4 fruit fly cellular contexts compared by ENCODE assay signal in the genomic region with DNA sequence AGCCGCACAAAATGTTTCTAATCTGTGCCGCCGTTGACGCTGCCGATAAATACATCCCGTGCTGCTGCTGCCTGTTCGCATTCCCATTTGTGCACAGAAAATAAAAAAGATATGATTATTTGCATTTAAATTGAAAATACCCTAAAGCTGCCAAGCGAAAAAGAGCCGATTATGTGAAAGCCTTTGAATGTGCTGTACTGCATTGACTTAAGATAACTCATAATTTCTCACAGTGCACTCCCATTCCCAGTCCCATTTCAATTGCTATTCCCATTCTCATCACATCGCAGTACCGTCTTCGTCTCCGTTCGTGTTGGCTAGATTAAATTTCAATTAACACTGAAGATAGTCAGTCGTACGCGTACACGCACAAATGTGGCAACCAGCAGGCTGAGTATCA.
TF ChIP-seq lines count a peak whose summit lies in the region.

No protein-coding gene starts in this region.

- no peak for TF ChIP-seq CTCF in whole organism, embryonic (GFP tag; optimal IDR thresholded peaks at IDR 0.05; lab: Kevin White, UChicago)

TF ChIP-seq in whole organism, embryonic, 481 proteins besides CTCF, POLR2A, EP300 and RAD21 (continues in another document):
- TF ChIP-seq Camta (GFP tag; optimal IDR thresholded peaks at IDR 0.05; lab: Kevin White, UChicago), result peak; percentile 43
- TF ChIP-seq CG10979 (tag; optimal IDR thresholded peaks at IDR 0.05; lab: Kevin White, UChicago), result peak; percentile 65
- peak; percentile 49 for TF ChIP-seq unpg (GFP tag; optimal IDR thresholded peaks at IDR 0.05; lab: Kevin White, UChicago)
- no peak for TF ChIP-seq NC2α (GFP tag; optimal IDR thresholded peaks at IDR 0.05; lab: Kevin White, UChicago)
- no peak for TF ChIP-seq aop (GFP tag; IDR thresholded peaks at IDR 0.05; lab: Robert Waterston, UW)
- TF ChIP-seq Ets65A (GFP tag; lab: Kevin White, UChicago), result peak; percentile 97
- no peak for TF ChIP-seq bigmax (GFP tag; optimal IDR thresholded peaks at IDR 0.05; lab: Kevin White, UChicago)
- no peak for TF ChIP-seq CG10147 (GFP tag; optimal IDR thresholded peaks at IDR 0.05; lab: Kevin White, UChicago)
- peak; percentile 64 for TF ChIP-seq gem (tag; optimal IDR thresholded peaks at IDR 0.05; lab: Kevin White, UChicago)
- no peak for TF ChIP-seq BEAF-32 (GFP tag; optimal IDR thresholded peaks at IDR 0.05; lab: Kevin White, UChicago)
- TF ChIP-seq CG12071 (GFP tag; optimal IDR thresholded peaks at IDR 0.05; lab: Kevin White, UChicago), result no peak
- TF ChIP-seq sqz (GFP tag; optimal IDR thresholded peaks at IDR 0.05; lab: Kevin White, UChicago), result no peak
- TF ChIP-seq CG15479 (GFP tag; optimal IDR thresholded peaks at IDR 0.05; lab: Kevin White, UChicago), result no peak
- no peak for TF ChIP-seq Opbp (GFP tag; IDR thresholded peaks at IDR 0.05; lab: Robert Waterston, UW; ENCODE audit: partially characterized antibody)
- no peak for TF ChIP-seq tll (GFP tag; optimal IDR thresholded peaks at IDR 0.05; lab: Kevin White, UChicago)
- TF ChIP-seq CG17359 (tag; optimal IDR thresholded peaks at IDR 0.05; lab: Kevin White, UChicago), result peak; percentile 52
- no peak for TF ChIP-seq NFAT (GFP tag; IDR thresholded peaks at IDR 0.05; lab: Robert Waterston, UW)
- TF ChIP-seq Tbp (GFP tag; optimal IDR thresholded peaks at IDR 0.05; lab: Kevin White, UChicago), result no peak
- TF ChIP-seq chn (GFP tag; optimal IDR thresholded peaks at IDR 0.05; lab: Kevin White, UChicago), result peak; percentile 54
- TF ChIP-seq gsb (GFP tag; IDR thresholded peaks at IDR 0.05; lab: Robert Waterston, UW), result no peak
- peak; percentile 27 for TF ChIP-seq scrt (GFP tag; optimal IDR thresholded peaks at IDR 0.05; lab: Kevin White, UChicago)
- TF ChIP-seq E2f2 (GFP tag; IDR thresholded peaks at IDR 0.05; lab: Robert Waterston, UW), result peak; percentile 47; the same call in 1 of the 2 replicates

TF ChIP-seq in whole organism, prepupa, 60 proteins besides CTCF, POLR2A, EP300 and RAD21 (continues in another document):
- peak; percentile 12 for TF ChIP-seq Hr39 (GFP tag; optimal IDR thresholded peaks at IDR 0.05; lab: Kevin White, UChicago)
- peak; percentile 48 for TF ChIP-seq CG10669 (GFP tag; optimal IDR thresholded peaks at IDR 0.05; lab: Kevin White, UChicago)
- peak; percentile 95 for TF ChIP-seq CG6163 (GFP tag; IDR thresholded peaks at IDR 0.05; lab: Robert Waterston, UW)
- TF ChIP-seq vri (GFP tag; optimal IDR thresholded peaks at IDR 0.05; lab: Kevin White, UChicago), result no peak
- peak; percentile 94 for TF ChIP-seq eg (GFP tag; IDR thresholded peaks at IDR 0.05; lab: Robert Waterston, UW)
- peak; percentile 79 for TF ChIP-seq achi (GFP tag; optimal IDR thresholded peaks at IDR 0.05; lab: Kevin White, UChicago)
- peak; percentile 79 for TF ChIP-seq Sox14 (GFP tag; optimal IDR thresholded peaks at IDR 0.05; lab: Kevin White, UChicago)
- peak; percentile 25 for TF ChIP-seq CG6792 (GFP tag; optimal IDR thresholded peaks at IDR 0.05; lab: Kevin White, UChicago)
- peak; percentile 92 for TF ChIP-seq Eip78C (GFP tag; lab: Kevin White, UChicago)
- peak; percentile 67 for TF ChIP-seq dac (GFP tag; optimal IDR thresholded peaks at IDR 0.05; lab: Kevin White, UChicago)
- no peak for TF ChIP-seq Met (GFP tag; optimal IDR thresholded peaks at IDR 0.05; lab: Kevin White, UChicago)
- no peak for TF ChIP-seq Smox (GFP tag; optimal IDR thresholded peaks at IDR 0.05; lab: Kevin White, UChicago)
- TF ChIP-seq Eip93F (GFP tag; optimal IDR thresholded peaks at IDR 0.05; lab: Kevin White, UChicago), result no peak
- TF ChIP-seq ss (GFP tag; optimal IDR thresholded peaks at IDR 0.05; lab: Kevin White, UChicago), result no peak
- TF ChIP-seq CG11762 (GFP tag; optimal IDR thresholded peaks at IDR 0.05; lab: Kevin White, UChicago; ENCODE audit: insufficient read depth), result peak; percentile 65
- TF ChIP-seq Hr38 (GFP tag; optimal IDR thresholded peaks at IDR 0.05; lab: Kevin White, UChicago), result no peak
- peak; percentile 26 for TF ChIP-seq CG16779 (tag; optimal IDR thresholded peaks at IDR 0.05; lab: Kevin White, UChicago)
- peak; percentile 93 for TF ChIP-seq CG8119 (GFP tag; IDR thresholded peaks at IDR 0.05; lab: Robert Waterston, UW)
- TF ChIP-seq pdm3 (GFP tag; optimal IDR thresholded peaks at IDR 0.05; lab: Kevin White, UChicago), result peak; percentile 68
- peak; percentile 25 for TF ChIP-seq topi (GFP tag; optimal IDR thresholded peaks at IDR 0.05; lab: Kevin White, UChicago)
- TF ChIP-seq Hr4 (GFP tag; optimal IDR thresholded peaks at IDR 0.05; lab: Kevin White, UChicago), result peak; percentile 80
- TF ChIP-seq CG6276 (GFP tag; optimal IDR thresholded peaks at IDR 0.05; lab: Kevin White, UChicago), result peak; percentile 82
- TF ChIP-seq net (GFP tag; optimal IDR thresholded peaks at IDR 0.05; lab: Kevin White, UChicago), result peak; percentile 48

TF ChIP-seq in whole organism, pupa, 21 proteins besides CTCF, POLR2A, EP300 and RAD21:
- TF ChIP-seq CG32121 (GFP tag; IDR thresholded peaks at IDR 0.05; lab: Robert Waterston, UW) (peak; percentile 88), CG8301 (tag; optimal IDR thresholded peaks at IDR 0.05; lab: Kevin White, UChicago) (peak; percentile 91), CG34367 (tag; optimal IDR thresholded peaks at IDR 0.05; lab: Kevin White, UChicago) (peak; percentile 50), CG17806 (tag; optimal IDR thresholded peaks at IDR 0.05; lab: Kevin White, UChicago) (peak; percentile 66), CG8159 (tag; optimal IDR thresholded peaks at IDR 0.05; lab: Kevin White, UChicago) (peak; percentile 28), CG14655 (GFP tag; optimal IDR thresholded peaks at IDR 0.05; lab: Kevin White, UChicago) (peak; percentile 94), rn (GFP tag; IDR thresholded peaks at IDR 0.05; lab: Robert Waterston, UW) (peak; percentile 88), D1 (tag; optimal IDR thresholded peaks at IDR 0.05; lab: Kevin White, UChicago) (peak; percentile 6), CG12605 (GFP tag; IDR thresholded peaks at IDR 0.05; lab: Robert Waterston, UW) (peak; percentile 84), CG13204 (GFP tag; optimal IDR thresholded peaks at IDR 0.05; lab: Kevin White, UChicago) (no peak), EcR (GFP tag; optimal IDR thresholded peaks at IDR 0.05; lab: Kevin White, UChicago) (no peak), CG9948 (tag; optimal IDR thresholded peaks at IDR 0.05; lab: Kevin White, UChicago) (peak; percentile 81), Pif1B (GFP tag; optimal IDR thresholded peaks at IDR 0.05; lab: Kevin White, UChicago) (peak; percentile 63), fd96Ca (GFP tag; IDR thresholded peaks at IDR 0.05; lab: Robert Waterston, UW) (peak; percentile 97), CG10348 (GFP tag; IDR thresholded peaks at IDR 0.05; lab: Robert Waterston, UW) (0 out of 2 replicates have a peak, but pooled peaks have one; percentile 54), Snoo (tag; optimal IDR thresholded peaks at IDR 0.05; lab: Kevin White, UChicago) (no peak), Ets98B (GFP tag; IDR thresholded peaks at IDR 0.05; lab: Robert Waterston, UW) (peak; percentile 93), CG15710 (tag; optimal IDR thresholded peaks at IDR 0.05; lab: Kevin White, UChicago) (peak; percentile 54), Pif1A (GFP tag; optimal IDR thresholded peaks at IDR 0.05; lab: Kevin White, UChicago) (peak; percentile 77), gl (tag; optimal IDR thresholded peaks at IDR 0.05; lab: Kevin White, UChicago) (peak; percentile 0), CG4496 (GFP tag; IDR thresholded peaks at IDR 0.05; lab: Robert Waterston, UW) (peak; percentile 96)
TF ChIP-seq in whole organism, pupa: peak in this region for 18.

TF ChIP-seq in whole organism, wandering third instar larva, 38 proteins besides CTCF, POLR2A, EP300 and RAD21:
- TF ChIP-seq dsf (GFP tag; optimal IDR thresholded peaks at IDR 0.05; lab: Kevin White, UChicago; ENCODE audit: borderline replicate concordance), result no peak
- TF ChIP-seq br (GFP tag; optimal IDR thresholded peaks at IDR 0.05; lab: Kevin White, UChicago), result no peak
- no peak for TF ChIP-seq Hnf4 (GFP tag; optimal IDR thresholded peaks at IDR 0.05; lab: Kevin White, UChicago)
- no peak for TF ChIP-seq Mio (GFP tag; optimal IDR thresholded peaks at IDR 0.05; lab: Kevin White, UChicago)
- no peak for TF ChIP-seq sage (GFP tag; optimal IDR thresholded peaks at IDR 0.05; lab: Kevin White, UChicago)
- TF ChIP-seq ey (GFP tag; optimal IDR thresholded peaks at IDR 0.05; lab: Kevin White, UChicago), result peak; percentile 2
- no peak for TF ChIP-seq woc (GFP tag; optimal IDR thresholded peaks at IDR 0.05; lab: Kevin White, UChicago)
- peak; percentile 2 for TF ChIP-seq h (GFP tag; optimal IDR thresholded peaks at IDR 0.05; lab: Kevin White, UChicago)
- no peak for TF ChIP-seq Jra (GFP tag; optimal IDR thresholded peaks at IDR 0.05; lab: Kevin White, UChicago)
- TF ChIP-seq Vsx2 (GFP tag; optimal IDR thresholded peaks at IDR 0.05; lab: Kevin White, UChicago; ENCODE audit: partially characterized antibody), result no peak
- TF ChIP-seq jim (GFP tag; optimal IDR thresholded peaks at IDR 0.05; lab: Kevin White, UChicago), result no peak
- no peak for TF ChIP-seq usp (GFP tag; optimal IDR thresholded peaks at IDR 0.05; lab: Kevin White, UChicago)
- TF ChIP-seq rgr (GFP tag; optimal IDR thresholded peaks at IDR 0.05; lab: Kevin White, UChicago), result no peak
- TF ChIP-seq CG9705 (GFP tag; optimal IDR thresholded peaks at IDR 0.05; lab: Kevin White, UChicago), result no peak
- TF ChIP-seq brk (GFP tag; optimal IDR thresholded peaks at IDR 0.05; lab: Kevin White, UChicago), result no peak
- TF ChIP-seq sv (GFP tag; optimal IDR thresholded peaks at IDR 0.05; lab: Kevin White, UChicago), result peak; percentile 23
- TF ChIP-seq lola (GFP tag; optimal IDR thresholded peaks at IDR 0.05; lab: Kevin White, UChicago), result no peak
